Worm (Caenorhabditis elegans) whole organism, L4 larva: ENCODE data around the gene F46F3.3.

Experiments
- F10B5.3 ChIP-seq: sonication (generic microtip); optimal IDR thresholded peaks from 2 replicates; lab custom pipeline; 2016; ENCODE audit warnings: mild to moderate bottlenecking, missing genetic modification characterization, missing compliant biosample characterization
- F26F4.8 ChIP-seq: fragments of 200-800 bp; sonication (Bioruptor generic); conservative IDR thresholded peaks from 2 replicates; pipeline ENCODE4 v1.3.6; 2022; ENCODE audit warnings: missing genetic modification characterization, missing compliant biosample characterization
- F44E2.7 ChIP-seq: fragments of 200-800 bp; sonication (Bioruptor generic); IDR thresholded peaks from 2 replicates; pipeline ENCODE4 v2.1.2; 2022; ENCODE audit warnings: missing genetic modification characterization, missing compliant biosample characterization
- F49E8.2 ChIP-seq: sonication (generic microtip); optimal IDR thresholded peaks from 2 replicates; lab custom pipeline; 2016; ENCODE audit warnings: missing compliant biosample characterization, mild to moderate bottlenecking, missing genetic modification characterization, borderline replicate concordance
- Y5F2A.4 ChIP-seq: fragments of 200-800 bp; sonication (Bioruptor generic); optimal IDR thresholded peaks from 2 replicates; lab custom pipeline; 2018; ENCODE audit warnings: mild to moderate bottlenecking, missing genetic modification characterization, missing compliant biosample characterization
- aha-1 ChIP-seq: fragments of 150-350 bp; peaks from one replicate; lab custom pipeline; 2014; ENCODE audit warnings: missing biosample characterization, missing genetic modification characterization
- arid-1 ChIP-seq: fragments of 200-800 bp; sonication (Bioruptor generic); conservative IDR thresholded peaks from 2 replicates; pipeline ENCODE4 v1.3.6; 2022; ENCODE audit warnings: missing genetic modification reagents, missing genetic modification characterization, missing compliant biosample characterization
- ceh-28 ChIP-seq: fragments of 150-350 bp; optimal IDR thresholded peaks from 2 replicates; lab custom pipeline; 2014; ENCODE audit warnings: missing biosample characterization, missing genetic modification reagents, missing genetic modification characterization
- ceh-32 ChIP-seq: sonication (generic microtip); optimal IDR thresholded peaks from 2 replicates; lab custom pipeline; 2016; ENCODE audit warnings: mild to moderate bottlenecking, missing genetic modification characterization, missing compliant biosample characterization; ENCODE audit not compliant: poor library complexity
- ceh-82 ChIP-seq: sonication (generic microtip); optimal IDR thresholded peaks from 2 replicates; lab custom pipeline; 2017; ENCODE audit warnings: missing biosample characterization, missing genetic modification characterization
- ctbp-1 ChIP-seq: fragments of 200-800 bp; sonication (Bioruptor generic); IDR thresholded peaks from 2 replicates; pipeline ENCODE4 v1.3.6; 2022; ENCODE audit warnings: missing genetic modification reagents, missing genetic modification characterization, missing compliant biosample characterization
- daf-12 ChIP-seq: fragments of 150-350 bp; optimal IDR thresholded peaks from 2 replicates; lab custom pipeline; 2014; ENCODE audit warnings: missing biosample characterization, missing genetic modification reagents, missing genetic modification characterization
- daf-16 ChIP-seq, 3 experiments: sonication (generic microtip); optimal IDR thresholded peaks; 2 replicates each; lab custom pipeline; 2016 to 2017; ENCODE audit warnings: missing genetic modification characterization in 3 of 3, missing genetic modification reagents in 3 of 3, mild to moderate bottlenecking in 2 of 3, missing compliant biosample characterization in 2 of 3, missing biosample characterization in 1 of 3, moderate library complexity in 1 of 3
- daf-19 ChIP-seq: fragments of 200-800 bp; sonication (Bioruptor generic); conservative IDR thresholded peaks from 2 replicates; pipeline ENCODE4 v1.3.6; 2022; ENCODE audit warnings: missing genetic modification characterization, missing compliant biosample characterization
- daf-8 ChIP-seq: fragments of 200-800 bp; sonication (Bioruptor generic); IDR thresholded peaks from 2 replicates; pipeline ENCODE4 v1.3.6; 2022; ENCODE audit warnings: missing genetic modification characterization, missing compliant biosample characterization
- dmd-6 ChIP-seq: fragments of 200-800 bp; sonication (Bioruptor generic); IDR thresholded peaks from 2 replicates; pipeline ENCODE4 v1.3.6; 2022; ENCODE audit warnings: missing genetic modification reagents, missing genetic modification characterization, missing compliant biosample characterization
- duxl-1 ChIP-seq: sonication (generic microtip); optimal IDR thresholded peaks from 2 replicates; lab custom pipeline; 2016; ENCODE audit warnings: mild to moderate bottlenecking, missing genetic modification characterization, moderate library complexity, missing compliant biosample characterization; ENCODE audit not compliant: poor library complexity
- dve-1 ChIP-seq: sonication (generic microtip); optimal IDR thresholded peaks from 2 replicates; lab custom pipeline; 2017; ENCODE audit warnings: antibody characterized with exemption, mild to moderate bottlenecking, missing genetic modification characterization, missing compliant biosample characterization; ENCODE audit not compliant: insufficient read depth
- fos-1 ChIP-seq: fragments of 150-350 bp; optimal IDR thresholded peaks from 2 replicates; lab custom pipeline; 2014; ENCODE audit warnings: missing biosample characterization, missing genetic modification characterization
- hif-1 ChIP-seq, 2 experiments: sonication (generic microtip); optimal IDR thresholded peaks; 2 replicates each; lab custom pipeline; 2016 to 2017; ENCODE audit warnings: missing compliant biosample characterization in 2 of 2, missing genetic modification characterization in 2 of 2, missing genetic modification reagents in 2 of 2, missing genotype in 2 of 2, mild to moderate bottlenecking in 1 of 2
- hlh-11 ChIP-seq: fragments of 200-800 bp; sonication (Bioruptor generic); optimal IDR thresholded peaks from 2 replicates; lab custom pipeline; 2018; ENCODE audit warnings: mild to moderate bottlenecking, missing genetic modification characterization, missing compliant biosample characterization
- jun-1 ChIP-seq: fragments of 150-350 bp; optimal IDR thresholded peaks from 2 replicates; lab custom pipeline; 2014; ENCODE audit warnings: missing biosample characterization, missing genetic modification reagents, missing genetic modification characterization
- lin-15B ChIP-seq: fragments of 150-350 bp; sonication (generic microtip); optimal IDR thresholded peaks from 3 replicates; lab custom pipeline; 2014; ENCODE audit warnings: missing biosample characterization, missing genetic modification characterization
- lin-38 ChIP-seq: fragments of 200-800 bp; sonication (Bioruptor generic); IDR thresholded peaks from 2 replicates; pipeline ENCODE4 v1.3.6; 2022; ENCODE audit warnings: missing genetic modification reagents, missing genetic modification characterization, missing compliant biosample characterization
- lin-39 ChIP-seq: fragments of 150-350 bp; optimal IDR thresholded peaks from 2 replicates; lab custom pipeline; 2014; ENCODE audit warnings: missing biosample characterization, missing genetic modification reagents, missing genetic modification characterization
- lsy-2 ChIP-seq, 2 experiments: fragments of 150-350 bp in 1 of 2; sonication (generic microtip) in 1 of 2; optimal IDR thresholded peaks; 2 replicates each; lab custom pipeline; 2014 to 2017; ENCODE audit warnings: missing biosample characterization in 2 of 2, missing genetic modification characterization in 2 of 2
- mdt-29 ChIP-seq: fragments of 200-800 bp; sonication (Bioruptor generic); IDR thresholded peaks from 2 replicates; pipeline ENCODE4 v1.3.6; 2022; ENCODE audit warnings: missing genetic modification reagents, missing genetic modification characterization, missing compliant biosample characterization
- mep-1 ChIP-seq: fragments of 150-350 bp; sonication (generic microtip); optimal IDR thresholded peaks from 3 replicates; lab custom pipeline; 2014; ENCODE audit warnings: missing biosample characterization, missing genetic modification characterization
- mxl-2 ChIP-seq: fragments of 200-800 bp; sonication (Bioruptor generic); conservative IDR thresholded peaks from 2 replicates; pipeline ENCODE4 v1.3.6; 2022; ENCODE audit warnings: missing genetic modification reagents, missing genetic modification characterization, missing compliant biosample characterization
- nhr-10 ChIP-seq: fragments of 150-350 bp; optimal IDR thresholded peaks from 2 replicates; lab custom pipeline; 2014; ENCODE audit warnings: missing biosample characterization, missing genetic modification characterization
- nhr-237 ChIP-seq: sonication (generic microtip); optimal IDR thresholded peaks from 2 replicates; lab custom pipeline; 2017; ENCODE audit warnings: missing biosample characterization, missing genetic modification characterization
- nhr-25 ChIP-seq: sonication (generic microtip); optimal IDR thresholded peaks from 2 replicates; lab custom pipeline; 2017; ENCODE audit warnings: missing genetic modification characterization, mild to moderate bottlenecking, missing compliant biosample characterization, antibody characterized with exemption, moderate library complexity, borderline replicate concordance; ENCODE audit not compliant: insufficient read depth
- nhr-28 ChIP-seq: fragments of 150-350 bp; optimal IDR thresholded peaks from 2 replicates; lab custom pipeline; 2014; ENCODE audit warnings: missing biosample characterization, missing genetic modification characterization
- nhr-48 ChIP-seq: sonication (generic microtip); optimal IDR thresholded peaks from 2 replicates; lab custom pipeline; 2016; ENCODE audit warnings: mild to moderate bottlenecking, missing genetic modification characterization, missing compliant biosample characterization
- nhr-77 ChIP-seq: fragments of 150-350 bp; optimal IDR thresholded peaks from 2 replicates; lab custom pipeline; 2014; ENCODE audit warnings: missing biosample characterization, missing genetic modification characterization
- pha-4 ChIP-seq, 2 experiments: fragments of 150-350 bp in 1 of 2; fragments of 200-800 bp in 1 of 2; sonication (Bioruptor generic) in 1 of 2; IDR thresholded peaks in 1 of 2; optimal IDR thresholded peaks in 1 of 2; 2 replicates each; pipeline versions ENCODE4 v1.3.6 to Lab custom; 2014 to 2022; ENCODE audit warnings: missing genetic modification characterization in 2 of 2, missing genetic modification reagents in 2 of 2, missing biosample characterization in 1 of 2, missing compliant biosample characterization in 1 of 2
- php-3 ChIP-seq: fragments of 200-800 bp; sonication (Bioruptor generic); IDR thresholded peaks from 2 replicates; pipeline ENCODE4 v1.3.6; 2022; ENCODE audit warnings: missing genetic modification reagents, missing genetic modification characterization, missing compliant biosample characterization
- pqm-1 ChIP-seq: sonication (generic microtip); optimal IDR thresholded peaks from 2 replicates; lab custom pipeline; 2017; ENCODE audit warnings: missing biosample characterization, missing genetic modification characterization
- sdz-12 ChIP-seq: fragments of 200-800 bp; sonication (Bioruptor generic); optimal IDR thresholded peaks from 2 replicates; lab custom pipeline; 2018; ENCODE audit warnings: mild to moderate bottlenecking, missing genetic modification characterization, missing compliant biosample characterization
- spr-1 ChIP-seq: sonication (generic microtip); optimal IDR thresholded peaks from 2 replicates; lab custom pipeline; 2016; ENCODE audit warnings: mild to moderate bottlenecking, missing genetic modification characterization, missing compliant biosample characterization
- tra-1 ChIP-seq: fragments of 200-800 bp; sonication (Bioruptor generic); IDR thresholded peaks from 2 replicates; pipeline ENCODE4 v1.3.6; 2022; ENCODE audit warnings: missing genetic modification reagents, missing genetic modification characterization, missing compliant biosample characterization
- unc-62 ChIP-seq, 3 experiments: fragments of 150-350 bp in 1 of 3; sonication (generic microtip); optimal IDR thresholded peaks in 2 of 3; peaks in 1 of 3; 1 replicate in 1 of 3; 2 replicates in 2 of 3; lab custom pipeline; 2014 to 2017; ENCODE audit warnings: missing biosample characterization in 3 of 3, missing genetic modification characterization in 3 of 3, missing genetic modification reagents in 3 of 3, missing genotype in 1 of 3
- zfp-2 ChIP-seq: sonication (generic microtip); optimal IDR thresholded peaks from 2 replicates; lab custom pipeline; 2016; ENCODE audit warnings: mild to moderate bottlenecking, missing genetic modification characterization, missing compliant biosample characterization

Gene F46F3.3

DNA sequence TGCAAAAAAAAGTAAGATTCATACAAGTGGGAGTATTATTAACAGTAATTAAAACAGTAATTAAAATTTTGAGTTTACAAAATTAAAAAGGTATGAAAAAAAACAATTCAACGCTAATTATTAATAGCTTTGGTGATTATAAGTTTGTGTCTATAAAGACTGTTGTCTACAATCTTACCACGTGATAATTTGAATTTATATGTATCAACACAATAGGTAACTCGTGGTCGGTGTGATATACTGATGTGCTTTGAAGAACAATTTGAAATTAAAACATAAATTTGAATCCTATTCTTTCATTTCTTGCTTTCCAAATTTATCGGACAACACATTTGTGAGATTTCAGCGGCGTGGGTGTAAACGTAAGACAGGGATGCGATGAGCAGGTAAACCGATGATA is 39.4 kb upstream of the F46F3.3 start:
- TF ChIP-seq daf-16 (GFP tag; optimal IDR thresholded peaks at IDR 0.05; lab: Kevin White, UChicago), result no peak
- TF ChIP-seq daf-16 (tag; optimal IDR thresholded peaks at IDR 0.05; lab: Kevin White, UChicago), result peak; percentile 73
- TF ChIP-seq php-3 (GFP tag; lab: Robert Waterston, UW), result 0 out of 2 replicates have a peak, but pooled peaks have one; percentile 18
- TF ChIP-seq unc-62 (GFP tag; optimal IDR thresholded peaks at IDR 0.05 in 1 of 2; lab: Kevin White, UChicago), result no peak
- TF ChIP-seq unc-62 (tag; optimal IDR thresholded peaks at IDR 0.05; lab: Kevin White, UChicago), result no peak
- TF ChIP-seq aha-1, result peak; percentile 41
- TF ChIP-seq daf-8 (GFP tag; lab: Robert Waterston, UW), result no peak
- TF ChIP-seq dve-1, result peak; percentile 56
- peak; percentile 6 for TF ChIP-seq nhr-28 (tag; lab: Kevin White, UChicago)

DNA sequence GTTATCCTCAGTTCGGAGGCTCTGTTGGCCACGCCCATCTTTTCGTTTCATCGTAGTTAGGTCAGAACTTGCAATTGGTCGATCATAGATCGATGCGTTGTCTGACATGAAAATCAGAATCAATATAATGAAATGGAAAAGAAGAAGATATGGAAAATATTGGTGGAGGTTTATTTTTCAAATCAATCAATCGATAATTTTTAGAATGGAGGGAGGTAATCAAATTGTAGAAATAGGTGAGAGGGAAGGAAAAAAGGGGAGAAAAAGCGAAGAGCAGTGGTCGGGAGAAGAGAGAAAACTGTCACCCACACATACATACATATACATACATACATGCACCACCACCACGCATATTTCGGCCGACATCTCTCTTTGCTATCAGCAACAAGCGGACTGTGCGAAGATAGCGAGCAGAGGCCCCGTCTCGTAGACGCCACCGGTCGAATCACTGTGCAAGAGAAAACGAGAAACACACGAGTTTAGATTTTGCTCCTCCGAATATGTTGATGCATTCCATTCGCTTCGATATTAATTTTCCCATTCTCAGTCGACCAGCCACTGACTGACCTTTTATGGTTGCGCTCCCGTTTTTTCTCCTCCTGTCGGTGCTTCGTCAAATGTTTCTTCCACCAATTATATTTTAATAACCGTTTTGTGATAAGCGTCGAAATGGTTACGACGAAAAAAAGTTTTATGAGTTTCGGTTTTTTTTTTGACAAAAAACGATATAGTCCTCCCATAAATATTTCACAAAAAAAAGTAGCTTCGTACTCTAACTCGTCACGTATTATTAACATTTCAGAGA is 37.9 kb upstream of the F46F3.3 start, which contains the start of gene F35B12.10:
Gene F35B12.10 (minus strand): TSS at position 51 of the 805 bp plus-strand sequence.
- TF ChIP-seq mxl-2 (GFP tag; lab: Robert Waterston, UW) (no peak), duxl-1 (tag; lab: Kevin White, UChicago) (no peak), F44E2.7 (GFP tag; lab: Robert Waterston, UW) (no peak), lin-39 (no peak), daf-8 (GFP tag; lab: Robert Waterston, UW) (no peak), nhr-77 (peak; percentile 34), zfp-2 (tag; lab: Kevin White, UChicago) (no peak), daf-12 (no peak), ceh-82 (tag; lab: Kevin White, UChicago) (no peak), nhr-48 (tag; lab: Kevin White, UChicago) (peak; percentile 27), nhr-237 (tag; lab: Kevin White, UChicago) (no peak), dve-1 (peak; percentile 47), ceh-32 (tag; lab: Kevin White, UChicago) (no peak), unc-62 (GFP tag; optimal IDR thresholded peaks at IDR 0.05 in 1 of 2; lab: Kevin White, UChicago) (no peak), unc-62 (tag; optimal IDR thresholded peaks at IDR 0.05; lab: Kevin White, UChicago) (no peak), sdz-12 (no peak), F26F4.8 (no peak), lin-38 (GFP tag; lab: Robert Waterston, UW) (no peak), lsy-2 (tag; optimal IDR thresholded peaks at IDR 0.05; lab: Kevin White, UChicago) (no peak), php-3 (GFP tag; lab: Robert Waterston, UW) (peak; percentile 45; the same call in 1 of the 2 replicates), hif-1 (tag; optimal IDR thresholded peaks at IDR 0.05; lab: Kevin White, UChicago) (peak in 1 of 2 experiments; percentile 27), mep-1 (tag; lab: Kevin White, UChicago) (peak; percentile 24), mdt-29 (GFP tag; lab: Robert Waterston, UW) (no peak), nhr-25 (tag; lab: Kevin White, UChicago) (no peak), ceh-28 (tag; lab: Kevin White, UChicago) (no peak), spr-1 (tag; lab: Kevin White, UChicago) (no peak), nhr-10 (tag; lab: Kevin White, UChicago) (no peak), jun-1 (tag; lab: Kevin White, UChicago) (no peak), daf-16 (GFP tag; optimal IDR thresholded peaks at IDR 0.05; lab: Kevin White, UChicago) (peak in 1 of 2 experiments; percentile 2), daf-16 (tag; optimal IDR thresholded peaks at IDR 0.05; lab: Kevin White, UChicago) (peak; percentile 62), arid-1 (GFP tag; lab: Robert Waterston, UW) (no peak), F49E8.2 (tag; lab: Kevin White, UChicago) (no peak), tra-1 (GFP tag; lab: Robert Waterston, UW) (0 out of 2 replicates have a peak, but pooled peaks have one; percentile 36), ctbp-1 (GFP tag; lab: Robert Waterston, UW) (0 out of 2 replicates have a peak, but pooled peaks have one; percentile 18), lin-15B (tag; lab: Kevin White, UChicago) (no peak), F10B5.3 (no peak), dmd-6 (GFP tag; lab: Robert Waterston, UW) (peak; percentile 82), hlh-11 (tag; lab: Kevin White, UChicago) (peak; percentile 83), pqm-1 (peak; percentile 59), pha-4 (GFP tag; IDR thresholded peaks at IDR 0.05; lab: Robert Waterston, UW) (no peak), pha-4 (tag; optimal IDR thresholded peaks at IDR 0.05; lab: Kevin White, UChicago) (no peak), Y5F2A.4 (GFP tag; lab: Kevin White, UChicago) (no peak), daf-19 (no peak), nhr-28 (tag; lab: Kevin White, UChicago) (peak; percentile 65), fos-1 (tag; lab: Kevin White, UChicago) (no peak)
